Worm (Caenorhabditis elegans) whole organism, L3 larva: ENCODE measurements around the gene C13C4.6.
A peak's percentile ranks its signal among the peaks of the same experiment; 100 is the strongest.

Experiments
- R02D3.7 ChIP-seq: fragments of 150-350 bp; optimal IDR thresholded peaks from 2 replicates; lab custom pipeline; 2014; ENCODE audit warnings: missing biosample characterization, missing genetic modification characterization
- ZK546.5 ChIP-seq: sonication (generic microtip); optimal IDR thresholded peaks from 2 replicates; lab custom pipeline; 2017; ENCODE audit warnings: missing biosample characterization, missing genetic modification characterization
- aly-2 ChIP-seq: fragments of 150-350 bp; optimal IDR thresholded peaks from 2 replicates; lab custom pipeline; 2014; ENCODE audit warnings: missing biosample characterization, missing genetic modification characterization
- ceh-16 ChIP-seq: sonication (generic microtip); optimal IDR thresholded peaks from 2 replicates; lab custom pipeline; 2017; ENCODE audit warnings: missing biosample characterization, missing genetic modification characterization
- ceh-28 ChIP-seq: fragments of 150-350 bp; optimal IDR thresholded peaks from 2 replicates; lab custom pipeline; 2014; ENCODE audit warnings: missing biosample characterization, missing genetic modification reagents, missing genetic modification characterization
- ceh-82 ChIP-seq: fragments of 150-350 bp; optimal IDR thresholded peaks from 2 replicates; lab custom pipeline; 2014; ENCODE audit warnings: missing biosample characterization, missing genetic modification characterization
- daf-12 ChIP-seq: fragments of 150-350 bp; optimal IDR thresholded peaks from 2 replicates; lab custom pipeline; 2014; ENCODE audit warnings: missing biosample characterization, missing genetic modification reagents, missing genetic modification characterization
- elt-2 ChIP-seq: sonication (generic microtip); optimal IDR thresholded peaks from 2 replicates; lab custom pipeline; 2016; ENCODE audit warnings: missing genetic modification reagents, mild to moderate bottlenecking, missing genetic modification characterization, missing compliant biosample characterization
- elt-3 ChIP-seq, 3 experiments: fragments of 150-350 bp in 1 of 3; sonication (generic microtip) in 2 of 3; optimal IDR thresholded peaks; 2 replicates in 2 of 3; 4 replicates in 1 of 3; lab custom pipeline; 2014 to 2017; ENCODE audit warnings: missing biosample characterization in 3 of 3, missing genetic modification characterization in 3 of 3
- fkh-10 ChIP-seq: sonication (generic microtip); optimal IDR thresholded peaks from 2 replicates; lab custom pipeline; 2017; ENCODE audit warnings: missing biosample characterization, missing genetic modification reagents, missing genetic modification characterization
- fkh-2 ChIP-seq: fragments of 150-350 bp; optimal IDR thresholded peaks from 2 replicates; lab custom pipeline; 2014; ENCODE audit warnings: missing biosample characterization, missing genetic modification reagents, missing genetic modification characterization
- lin-15B ChIP-seq: fragments of 150-350 bp; optimal IDR thresholded peaks from 2 replicates; lab custom pipeline; 2014; ENCODE audit warnings: missing biosample characterization, missing genetic modification characterization
- lin-39 ChIP-seq: fragments of 150-350 bp; optimal IDR thresholded peaks from 2 replicates; lab custom pipeline; 2018; ENCODE audit warnings: missing biosample characterization, missing genetic modification reagents, missing genetic modification characterization
- lsy-12 ChIP-seq: sonication (generic microtip); optimal IDR thresholded peaks from 2 replicates; lab custom pipeline; 2016; ENCODE audit warnings: mild to moderate bottlenecking, missing genetic modification characterization, missing compliant biosample characterization
- nfya-1 ChIP-seq: sonication (generic microtip); optimal IDR thresholded peaks from 2 replicates; lab custom pipeline; 2017; ENCODE audit warnings: missing genetic modification characterization, mild to moderate bottlenecking, missing compliant biosample characterization, antibody characterized with exemption, moderate library complexity; ENCODE audit not compliant: insufficient read depth
- nhr-12 ChIP-seq: fragments of 150-350 bp; optimal IDR thresholded peaks from 2 replicates; lab custom pipeline; 2014; ENCODE audit warnings: missing biosample characterization, missing genetic modification characterization
- nhr-237 ChIP-seq: fragments of 150-350 bp; optimal IDR thresholded peaks from 2 replicates; lab custom pipeline; 2014; ENCODE audit warnings: missing biosample characterization, missing genetic modification characterization
- nhr-25 ChIP-seq: sonication (generic microtip); optimal IDR thresholded peaks from 2 replicates; lab custom pipeline; 2017; ENCODE audit warnings: missing biosample characterization, missing genetic modification characterization
- nhr-67 ChIP-seq: fragments of 150-350 bp; optimal IDR thresholded peaks from 2 replicates; lab custom pipeline; 2014; ENCODE audit warnings: missing biosample characterization, missing genetic modification characterization
- nhr-76 ChIP-seq: fragments of 150-350 bp; sonication (generic microtip); optimal IDR thresholded peaks from 5 replicates; lab custom pipeline; 2014; ENCODE audit warnings: missing biosample characterization, missing genetic modification characterization
- nhr-77 ChIP-seq: fragments of 150-350 bp; optimal IDR thresholded peaks from 2 replicates; lab custom pipeline; 2014; ENCODE audit warnings: missing biosample characterization, missing genetic modification characterization
- pha-4 ChIP-seq: fragments of 150-350 bp; optimal IDR thresholded peaks from 2 replicates; lab custom pipeline; 2014; ENCODE audit warnings: missing biosample characterization, missing genetic modification reagents, missing genetic modification characterization
- pqm-1 ChIP-seq: fragments of 150-350 bp; optimal IDR thresholded peaks from 2 replicates; lab custom pipeline; 2017; ENCODE audit warnings: missing biosample characterization, missing genetic modification characterization, inconsistent platforms
- sea-2 ChIP-seq: fragments of 150-350 bp; sonication (generic microtip); optimal IDR thresholded peaks from 4 replicates; lab custom pipeline; 2014; ENCODE audit warnings: missing biosample characterization, missing genetic modification reagents, missing genetic modification characterization
- skn-1 ChIP-seq: fragments of 150-350 bp; optimal IDR thresholded peaks from 2 replicates; lab custom pipeline; 2014; ENCODE audit warnings: missing biosample characterization, missing genetic modification characterization
- snpc-4 ChIP-seq: fragments of 150-350 bp; optimal IDR thresholded peaks from 2 replicates; lab custom pipeline; 2014; ENCODE audit warnings: missing biosample characterization, missing genetic modification characterization
- tbx-2 ChIP-seq: sonication (generic microtip); optimal IDR thresholded peaks from 2 replicates; lab custom pipeline; 2016; ENCODE audit warnings: mild to moderate bottlenecking, missing genetic modification characterization, missing compliant biosample characterization
- unc-39 ChIP-seq: sonication (generic microtip); optimal IDR thresholded peaks from 4 replicates; lab custom pipeline; 2017; ENCODE audit warnings: missing biosample characterization, missing genetic modification characterization
- unc-62 ChIP-seq: fragments of 150-350 bp; sonication (generic microtip); optimal IDR thresholded peaks from 4 replicates; lab custom pipeline; 2014; ENCODE audit warnings: missing biosample characterization, missing genetic modification reagents, missing genetic modification characterization
- zag-1 ChIP-seq: fragments of 150-350 bp; optimal IDR thresholded peaks from 2 replicates; lab custom pipeline; 2014; ENCODE audit warnings: missing biosample characterization, missing genetic modification characterization
- ztf-11 ChIP-seq: fragments of 150-350 bp; optimal IDR thresholded peaks from 2 replicates; lab custom pipeline; 2014; ENCODE audit warnings: missing biosample characterization, missing genetic modification characterization
- ztf-4 ChIP-seq: fragments of 150-350 bp; optimal IDR thresholded peaks from 2 replicates; lab custom pipeline; 2014; ENCODE audit warnings: missing biosample characterization, missing genetic modification characterization

The C13C4.6 gene

DNA sequence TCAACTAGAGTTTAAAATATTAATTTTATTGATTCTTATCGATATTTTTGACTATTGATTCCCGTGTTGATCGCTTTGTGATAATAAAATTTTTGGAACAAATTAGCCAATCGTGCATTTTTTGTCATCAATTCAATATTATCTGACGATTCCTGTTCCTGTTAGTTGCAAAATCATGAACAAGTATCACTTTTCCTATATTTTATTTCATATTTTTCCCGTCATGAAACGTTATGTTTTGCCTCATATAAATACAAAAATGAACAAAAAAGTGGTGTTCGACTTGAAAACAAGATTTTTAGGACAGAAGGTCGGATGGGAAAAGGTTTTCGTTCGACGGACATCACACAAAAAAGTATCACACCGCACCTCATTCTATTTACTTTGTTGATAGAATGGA, at the start of gene C13C4.6:
Gene C13C4.6, plus strand, starts transcription at position 301 of the 400 bp plus-strand sequence.
- no peak for TF ChIP-seq nhr-12
- TF ChIP-seq elt-2: peak; percentile 10

DNA sequence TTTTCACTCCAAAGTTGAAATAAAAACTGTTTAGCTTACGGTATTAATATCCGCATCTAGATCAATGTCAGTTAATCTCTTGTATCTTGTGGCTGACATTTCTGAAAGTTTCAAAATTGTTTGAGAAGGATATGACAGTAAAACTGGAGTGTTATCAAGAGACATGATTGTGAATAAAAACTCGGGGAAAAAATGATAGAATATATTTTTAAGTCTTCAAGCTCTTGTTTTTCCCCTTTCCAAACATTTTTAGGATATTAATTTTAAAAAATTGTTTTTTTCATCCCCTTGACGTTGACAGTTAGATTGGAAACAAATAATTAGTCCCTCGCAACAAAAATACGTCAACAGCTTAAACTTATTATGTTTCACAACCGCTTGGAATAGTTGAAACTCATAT, 46.5 kb upstream of the C13C4.6 start, which contains the start of gene R07B7.6:
Gene R07B7.6, minus strand, starts transcription at position 101 of the 400 bp plus-strand sequence.
- TF ChIP-seq nhr-25 (tag; lab: Kevin White, UChicago) (no peak), fkh-10 (GFP tag; lab: Kevin White, UChicago) (no peak), zag-1 (tag; lab: Kevin White, UChicago) (no peak), elt-3 (tag; optimal IDR thresholded peaks at IDR 0.05; lab: Kevin White, UChicago) (no peak), snpc-4 (no peak), lsy-12 (no peak), aly-2 (no peak), fkh-2 (no peak), lin-39 (no peak), ztf-4 (tag; lab: Kevin White, UChicago) (no peak), nfya-1 (tag; lab: Kevin White, UChicago) (no peak), unc-62 (GFP tag; lab: Kevin White, UChicago) (no peak), ceh-16 (tag; lab: Kevin White, UChicago) (no peak), tbx-2 (tag; lab: Kevin White, UChicago) (no peak), elt-2 (no peak), R02D3.7 (no peak)

ce11 chrV:12075983-12076382, 45.4 kb upstream of the C13C4.6 start:
- no peak for TF ChIP-seq tbx-2 (tag; lab: Kevin White, UChicago)
- no peak for TF ChIP-seq ceh-82 (tag; lab: Kevin White, UChicago)
- TF ChIP-seq nhr-76 (tag; lab: Kevin White, UChicago): no peak
- no peak for TF ChIP-seq skn-1 (tag; lab: Kevin White, UChicago)
- no peak for TF ChIP-seq lsy-12
- TF ChIP-seq elt-2: peak; percentile 68
- no peak for TF ChIP-seq elt-3 (tag; optimal IDR thresholded peaks at IDR 0.05; lab: Kevin White, UChicago)
- TF ChIP-seq snpc-4: no peak
- TF ChIP-seq ZK546.5 (tag; lab: Kevin White, UChicago): no peak
- TF ChIP-seq nhr-77 (tag; lab: Kevin White, UChicago): no peak
- TF ChIP-seq pha-4 (tag; lab: Kevin White, UChicago): peak; percentile 57
- TF ChIP-seq nhr-25 (tag; lab: Kevin White, UChicago): no peak
- no peak for TF ChIP-seq aly-2
- TF ChIP-seq lin-15B: no peak
- TF ChIP-seq ztf-11 (tag; lab: Kevin White, UChicago): no peak
- TF ChIP-seq nhr-12: no peak
- no peak for TF ChIP-seq nhr-67 (tag; lab: Kevin White, UChicago)
- TF ChIP-seq daf-12 (tag; lab: Kevin White, UChicago): no peak
- peak; percentile 75 for TF ChIP-seq pqm-1 (tag; lab: Kevin White, UChicago)
- TF ChIP-seq nhr-237 (tag; lab: Kevin White, UChicago): no peak
- TF ChIP-seq fkh-2: no peak
- no peak for TF ChIP-seq unc-39 (tag; lab: Kevin White, UChicago)
- TF ChIP-seq, all 47 proteins: peak for 3

DNA sequence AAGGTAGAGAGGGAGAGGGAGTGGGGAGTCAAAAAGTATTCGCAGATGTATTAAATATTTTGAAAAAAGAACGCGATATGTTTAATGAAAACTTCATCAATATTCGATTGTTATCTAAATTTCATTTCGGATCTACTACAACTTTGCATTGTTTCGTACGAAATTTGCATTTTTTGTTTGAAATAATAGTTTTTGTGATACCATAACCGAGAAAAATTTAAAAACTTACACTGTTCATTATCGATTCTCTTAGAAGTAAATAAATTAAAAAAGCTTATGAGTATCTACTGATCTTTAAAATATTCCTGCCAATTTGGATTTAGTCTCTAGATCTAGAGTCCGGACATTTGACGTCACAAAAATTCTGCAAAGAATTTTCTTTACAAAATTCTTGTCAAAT, 41.1 kb upstream of the C13C4.6 start, which contains the start of gene R07B7.9:
Gene R07B7.9, minus strand, starts transcription at position 101 of the 400 bp plus-strand sequence.
- TF ChIP-seq sea-2 (GFP tag; lab: Kevin White, UChicago): no peak

ce11 chrV:12082932-12083331, 38.4 kb upstream of the C13C4.6 start, which contains the start of gene R07B7.10:
R07B7.10 (plus strand) TSS chrV:12083216.
- peak; percentile 32 for TF ChIP-seq pha-4 (tag; lab: Kevin White, UChicago)
- TF ChIP-seq nhr-76 (tag; lab: Kevin White, UChicago): no peak
- TF ChIP-seq tbx-2 (tag; lab: Kevin White, UChicago): no peak

DNA sequence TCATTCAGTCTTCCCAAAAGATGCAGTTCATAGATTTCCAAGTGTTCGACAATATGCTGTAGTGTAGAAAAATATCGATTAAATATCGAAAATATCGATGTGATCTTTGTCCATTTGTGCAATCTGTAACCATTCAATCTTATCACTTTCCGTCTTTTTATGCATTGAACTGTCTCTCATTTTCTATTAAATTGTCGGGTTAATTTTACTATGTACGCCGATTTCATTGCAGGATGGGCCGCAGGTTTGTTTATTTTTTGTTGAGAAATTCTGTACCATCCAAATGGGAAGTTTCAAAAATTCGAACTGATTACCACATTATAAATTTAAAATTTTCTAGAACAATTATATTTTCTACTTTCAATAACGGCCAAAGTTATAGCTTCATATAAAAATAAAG, 37.2 kb upstream of the C13C4.6 start, which contains the start of gene R07B7.8:
Gene R07B7.8, minus strand, starts transcription at position 101 of the 400 bp plus-strand sequence.
- TF ChIP-seq ZK546.5 (tag; lab: Kevin White, UChicago) (no peak), pqm-1 (tag; lab: Kevin White, UChicago) (no peak), ceh-28 (peak; percentile 69), elt-2 (peak; percentile 36)
